Fruit fly (Drosophila melanogaster) whole organism, embryonic: Measurements from ENCODE around the gene Actn.

Source experiments
- Atf-2 ChIP-seq: fragments of 200-800 bp; sonication (Bioruptor generic); optimal IDR thresholded peaks from 2 replicates; lab custom pipeline; 2016; ENCODE audit warnings: missing biosample characterization, missing genetic modification characterization
- Awh ChIP-seq: fragments of 200-800 bp; sonication (Bioruptor generic); IDR thresholded peaks from 2 replicates; pipeline ENCODE4, ENCODE4 v1.3.6; 2022; ENCODE audit warnings: missing biosample characterization, missing genetic modification characterization
- Bgb ChIP-seq: fragments of 200-800 bp; sonication (Bioruptor generic); IDR thresholded peaks from 2 replicates; pipeline ENCODE4 v1.3.6; 2022; ENCODE audit warnings: missing biosample characterization, missing genetic modification characterization; ENCODE audit not compliant: partially characterized antibody
- CG10321 ChIP-seq: fragments of 200-800 bp; sonication (Bioruptor generic); IDR thresholded peaks from 2 replicates; pipeline ENCODE4 v1.3.6; 2022; ENCODE audit warnings: missing biosample characterization, missing genetic modification characterization
- CG10979 ChIP-seq: fragments of 200-800 bp; sonication (Bioruptor generic); optimal IDR thresholded peaks from 2 replicates; lab custom pipeline; 2018; ENCODE audit warnings: missing biosample characterization, mild to moderate bottlenecking, missing genetic modification characterization, moderate library complexity
- CG11093 ChIP-seq: fragments of 200-800 bp; sonication (Bioruptor generic); IDR thresholded peaks from 3 replicates; pipeline ENCODE4 v1.3.6; 2022; ENCODE audit warnings: missing biosample characterization, missing genetic modification characterization
- CG11560 ChIP-seq: fragments of 200-800 bp; sonication (Bioruptor generic); IDR thresholded peaks from 3 replicates; pipeline ENCODE4 v1.3.6; 2022; ENCODE audit warnings: missing biosample characterization, missing genetic modification characterization
- CG1233 ChIP-seq: fragments of 200-800 bp; sonication (Bioruptor generic); optimal IDR thresholded peaks from 4 replicates; lab custom pipeline; 2018; ENCODE audit warnings: missing biosample characterization, mild to moderate bottlenecking, missing genetic modification characterization
- CG14050 ChIP-seq: fragments of 200-800 bp; sonication (Bioruptor generic); IDR thresholded peaks from 3 replicates; pipeline ENCODE4 v1.3.6; 2022; ENCODE audit warnings: missing biosample characterization, missing genetic modification characterization
- CG1602 ChIP-seq: fragments of 200-800 bp; sonication (Bioruptor generic); optimal IDR thresholded peaks from 3 replicates; lab custom pipeline; 2016; ENCODE audit warnings: missing biosample characterization, missing genetic modification characterization
- CG17385 ChIP-seq: fragments of 200-800 bp; sonication (Bioruptor generic); optimal IDR thresholded peaks from 3 replicates; lab custom pipeline; 2018; ENCODE audit warnings: missing biosample characterization, mild to moderate bottlenecking, missing genetic modification characterization
- CG18764 ChIP-seq: fragments of 200-800 bp; sonication (Bioruptor generic); optimal IDR thresholded peaks from 3 replicates; lab custom pipeline; 2016; ENCODE audit warnings: missing biosample characterization, missing genetic modification characterization
- CG30431 ChIP-seq: fragments of 200-800 bp; sonication (Bioruptor generic); optimal IDR thresholded peaks from 2 replicates; lab custom pipeline; 2017; ENCODE audit warnings: missing biosample characterization, missing genetic modification characterization
- CG6654 ChIP-seq: fragments of 200-800 bp; sonication (Bioruptor generic); optimal IDR thresholded peaks from 2 replicates; lab custom pipeline; 2017; ENCODE audit warnings: missing biosample characterization, mild to moderate bottlenecking, missing genetic modification characterization
- CG7745 ChIP-seq: fragments of 200-800 bp; sonication (Bioruptor generic); optimal IDR thresholded peaks from 2 replicates; lab custom pipeline; 2018; ENCODE audit warnings: missing biosample characterization, mild to moderate bottlenecking, missing genetic modification characterization, moderate library complexity
- CG8478 ChIP-seq: fragments of >200 bp; optimal IDR thresholded peaks from 2 replicates; lab custom pipeline; 2018
- CG9727 ChIP-seq: fragments of 200-800 bp; sonication (Bioruptor generic); optimal IDR thresholded peaks from 3 replicates; lab custom pipeline; 2017; ENCODE audit warnings: missing biosample characterization, mild to moderate bottlenecking, missing genetic modification characterization
- CG9932 ChIP-seq: fragments of 200-800 bp; sonication (Bioruptor generic); IDR thresholded peaks from 2 replicates; pipeline ENCODE4 v1.3.6; 2022; ENCODE audit warnings: missing biosample characterization, missing genetic modification characterization
- CHES-1-like ChIP-seq: fragments of 200-800 bp; sonication (Bioruptor generic); optimal IDR thresholded peaks from 2 replicates; lab custom pipeline; 2016; ENCODE audit warnings: missing biosample characterization, missing genetic modification characterization
- D19B ChIP-seq: fragments of 200-800 bp; sonication (Bioruptor generic); optimal IDR thresholded peaks from 2 replicates; lab custom pipeline; 2017; ENCODE audit warnings: missing biosample characterization, mild to moderate bottlenecking, missing genetic modification characterization
- Dbx ChIP-seq: fragments of 200-800 bp; sonication (Bioruptor generic); IDR thresholded peaks from 3 replicates; pipeline ENCODE4 v1.3.6; 2022; ENCODE audit warnings: missing biosample characterization, missing genetic modification characterization
- E2f1 ChIP-seq: fragments of 200-800 bp; sonication (Bioruptor generic); IDR thresholded peaks from 2 replicates; pipeline ENCODE4 v1.3.6; 2022; ENCODE audit warnings: missing biosample characterization, missing genetic modification characterization
- Ets97D ChIP-seq: fragments of 200-800 bp; sonication (Bioruptor generic); optimal IDR thresholded peaks from 3 replicates; lab custom pipeline; 2016; ENCODE audit warnings: missing biosample characterization, missing genetic modification characterization
- Fer3 ChIP-seq: fragments of 200-800 bp; sonication (Bioruptor generic); optimal IDR thresholded peaks from 2 replicates; lab custom pipeline; 2018; ENCODE audit warnings: missing biosample characterization, mild to moderate bottlenecking, missing genetic modification characterization, moderate library complexity
- HmgZ ChIP-seq: fragments of 200-800 bp; sonication (Bioruptor generic); optimal IDR thresholded peaks from 2 replicates; lab custom pipeline; 2018; ENCODE audit warnings: missing biosample characterization, mild to moderate bottlenecking, missing genetic modification characterization
- Max ChIP-seq: fragments of 200-800 bp; sonication (Bioruptor generic); optimal IDR thresholded peaks from 2 replicates; lab custom pipeline; 2016; ENCODE audit warnings: missing biosample characterization, mild to moderate bottlenecking, missing genetic modification characterization
- Neu2 ChIP-seq: fragments of 200-800 bp; sonication (Bioruptor generic); optimal IDR thresholded peaks from 3 replicates; lab custom pipeline; 2016; ENCODE audit warnings: missing biosample characterization, missing genetic modification characterization, borderline replicate concordance
- Nf-YB ChIP-seq: fragments of 200-800 bp; sonication (Bioruptor generic); optimal IDR thresholded peaks from 3 replicates; lab custom pipeline; 2019; ENCODE audit warnings: missing biosample characterization, mild to moderate bottlenecking, missing genetic modification characterization, moderate library complexity
- Side ChIP-seq: fragments of 200-800 bp; sonication (Bioruptor generic); optimal IDR thresholded peaks from 2 replicates; lab custom pipeline; 2016; ENCODE audit warnings: missing biosample characterization, missing genetic modification characterization
- Six4 ChIP-seq: fragments of 200-800 bp; sonication (Bioruptor generic); optimal IDR thresholded peaks from 2 replicates; lab custom pipeline; 2016; ENCODE audit warnings: missing biosample characterization, missing genetic modification characterization
- Ssrp ChIP-seq: fragments of 200-800 bp; sonication (Bioruptor generic); optimal IDR thresholded peaks from 2 replicates; lab custom pipeline; 2018; ENCODE audit warnings: missing biosample characterization, mild to moderate bottlenecking, missing genetic modification characterization, moderate library complexity
- Stat92E ChIP-seq, 3 experiments: fragments of >200 bp in 2 of 3; fragments of 200-800 bp in 1 of 3; sonication (Bioruptor generic) in 1 of 3; optimal IDR thresholded peaks; 2 replicates each; lab custom pipeline; 2017 to 2019; ENCODE audit warnings: missing biosample characterization in 3 of 3, missing genetic modification characterization in 3 of 3, mild to moderate bottlenecking in 1 of 3, moderate library complexity in 1 of 3
- al ChIP-seq: fragments of 200-800 bp; sonication (Bioruptor generic); IDR thresholded peaks from 2 replicates; pipeline ENCODE4 v1.3.6; 2022; ENCODE audit warnings: missing biosample characterization, missing genetic modification characterization
- btn ChIP-seq: fragments of 200-800 bp; sonication (Bioruptor generic); optimal IDR thresholded peaks from 2 replicates; lab custom pipeline; 2016; ENCODE audit warnings: missing biosample characterization, missing genetic modification characterization
- cato ChIP-seq: fragments of 200-800 bp; sonication (Bioruptor generic); optimal IDR thresholded peaks from 2 replicates; lab custom pipeline; 2016; ENCODE audit warnings: missing biosample characterization, missing genetic modification characterization, borderline replicate concordance
- fd102C ChIP-seq: fragments of 200-800 bp; sonication (Bioruptor generic); optimal IDR thresholded peaks from 2 replicates; lab custom pipeline; 2018; ENCODE audit warnings: missing biosample characterization, mild to moderate bottlenecking, missing genetic modification characterization, moderate library complexity
- fd3F ChIP-seq: fragments of 200-800 bp; sonication (Bioruptor generic); optimal IDR thresholded peaks from 2 replicates; lab custom pipeline; 2018; ENCODE audit warnings: missing biosample characterization, mild to moderate bottlenecking, missing genetic modification characterization, moderate library complexity
- jigr1 ChIP-seq: fragments of 200-800 bp; sonication (Bioruptor generic); IDR thresholded peaks from 3 replicates; pipeline ENCODE4 v1.3.6; 2022; ENCODE audit warnings: missing biosample characterization, missing genetic modification characterization
- ken ChIP-seq: fragments of 200-800 bp; sonication (Bioruptor generic); IDR thresholded peaks from 3 replicates; pipeline ENCODE4 v1.3.6; 2022; ENCODE audit warnings: missing biosample characterization, missing genetic modification characterization
- kni ChIP-seq: fragments of 200-800 bp; sonication (Bioruptor generic); optimal IDR thresholded peaks from 3 replicates; lab custom pipeline; 2017; ENCODE audit warnings: mild to moderate bottlenecking, missing biosample characterization, missing genetic modification reagents, missing genetic modification characterization
- nerfin-1 ChIP-seq: fragments of 200-800 bp; sonication (Bioruptor generic); optimal IDR thresholded peaks from 3 replicates; lab custom pipeline; 2019; ENCODE audit warnings: missing biosample characterization, mild to moderate bottlenecking, missing genetic modification characterization, moderate library complexity
- otp ChIP-seq: fragments of 200-800 bp; sonication (Bioruptor generic); IDR thresholded peaks from 3 replicates; pipeline ENCODE4, ENCODE4 v1.3.6; 2022; ENCODE audit warnings: missing biosample characterization, missing genetic modification characterization
- phol ChIP-seq: fragments of 200-800 bp; sonication (Bioruptor generic); optimal IDR thresholded peaks from 3 replicates; lab custom pipeline; 2018; ENCODE audit warnings: missing biosample characterization, mild to moderate bottlenecking, missing genetic modification characterization, moderate library complexity
- pita ChIP-seq: fragments of 200-800 bp; sonication (Bioruptor generic); optimal IDR thresholded peaks from 2 replicates; lab custom pipeline; 2017; ENCODE audit warnings: missing biosample characterization, mild to moderate bottlenecking, missing genetic modification characterization
- seq ChIP-seq: fragments of 200-800 bp; sonication (Bioruptor generic); IDR thresholded peaks from 2 replicates; pipeline ENCODE4 v1.3.6; 2022; ENCODE audit warnings: missing biosample characterization, missing genetic modification characterization
- sqz ChIP-seq: fragments of 200-800 bp; sonication (Bioruptor generic); optimal IDR thresholded peaks from 3 replicates; lab custom pipeline; 2018; ENCODE audit warnings: missing biosample characterization, mild to moderate bottlenecking, missing genetic modification characterization
- stc ChIP-seq: fragments of 200-800 bp; sonication (Bioruptor generic); IDR thresholded peaks from 2 replicates; pipeline ENCODE4 v1.3.6; 2022; ENCODE audit warnings: missing biosample characterization, missing genetic modification characterization
- tin ChIP-seq: fragments of 200-800 bp; sonication (Bioruptor generic); optimal IDR thresholded peaks from 3 replicates; lab custom pipeline; 2016; ENCODE audit warnings: missing biosample characterization, missing genetic modification characterization
- tx ChIP-seq: fragments of 200-800 bp; sonication (Bioruptor generic); optimal IDR thresholded peaks from 2 replicates; lab custom pipeline; 2016; ENCODE audit warnings: missing biosample characterization, missing genetic modification characterization
- vfl ChIP-seq: fragments of 200-800 bp; sonication (Bioruptor generic); optimal IDR thresholded peaks from 2 replicates; lab custom pipeline; 2016; ENCODE audit warnings: missing biosample characterization, missing genetic modification characterization
- wor ChIP-seq: fragments of 200-800 bp; sonication (Bioruptor generic); IDR thresholded peaks from 2 replicates; pipeline ENCODE4 v1.3.6; 2022; ENCODE audit warnings: missing biosample characterization, missing genetic modification characterization

The Actn gene

dm6 chrX:2070708-2071063 is 28.6 kb upstream of the Actn start (continued):
- 0 out of 3 replicates have a peak, but pooled peaks have one; percentile 52 for TF ChIP-seq otp (GFP tag; lab: Robert Waterston, UW)
- TF ChIP-seq jigr1 (GFP tag; lab: Robert Waterston, UW): peak; percentile 11; the same call in 1 of the 3 replicates
- TF ChIP-seq Stat92E (GFP tag; optimal IDR thresholded peaks at IDR 0.05; lab: Kevin White, UChicago): no peak
- TF ChIP-seq stc: peak; percentile 47; the same call in 1 of the 2 replicates
- TF ChIP-seq CG14050: no peak
- no peak for TF ChIP-seq Ets97D
- peak; percentile 36 for TF ChIP-seq CHES-1-like (GFP tag; lab: Kevin White, UChicago)
- no peak for TF ChIP-seq cato (GFP tag; lab: Kevin White, UChicago)
- peak; percentile 49 for TF ChIP-seq phol (tag; lab: Kevin White, UChicago)
- TF ChIP-seq nerfin-1 (tag; lab: Kevin White, UChicago): peak; percentile 18
- peak; percentile 14 for TF ChIP-seq Six4
- peak; percentile 26 for TF ChIP-seq Atf-2
- TF ChIP-seq Bgb (GFP tag; lab: Robert Waterston, UW): no peak
- no peak for TF ChIP-seq Max (GFP tag; lab: Kevin White, UChicago)
- peak; percentile 62; the same call in 2 of the 3 replicates for TF ChIP-seq CG11093 (GFP tag; lab: Robert Waterston, UW)
- no peak for TF ChIP-seq Nf-YB (GFP tag; lab: Kevin White, UChicago)
- peak; percentile 16 for TF ChIP-seq CG30431 (GFP tag; lab: Kevin White, UChicago)
- no peak for TF ChIP-seq CG1233 (GFP tag; lab: Kevin White, UChicago)
- peak; percentile 41; the same call in 1 of the 2 replicates for TF ChIP-seq E2f1 (GFP tag; lab: Robert Waterston, UW)
- TF ChIP-seq Neu2: no peak
- no peak for TF ChIP-seq CG8478
- peak; percentile 76 for TF ChIP-seq Dbx (GFP tag; lab: Robert Waterston, UW)
- TF ChIP-seq CG10979: peak; percentile 43
- TF ChIP-seq wor (GFP tag; lab: Robert Waterston, UW): peak; percentile 34; the same call in 1 of the 2 replicates
- TF ChIP-seq Side (GFP tag; lab: Kevin White, UChicago): peak; percentile 76
- TF ChIP-seq Awh (GFP tag; lab: Robert Waterston, UW): no peak
- TF ChIP-seq sqz: no peak
- peak; percentile 52 for TF ChIP-seq tx (GFP tag; lab: Kevin White, UChicago)
- TF ChIP-seq CG9727 (GFP tag; lab: Kevin White, UChicago): peak; percentile 49
- TF ChIP-seq tin (GFP tag; lab: Kevin White, UChicago): peak; percentile 42
- TF ChIP-seq CG17385 (GFP tag; lab: Kevin White, UChicago): peak; percentile 53
- TF ChIP-seq btn (GFP tag; lab: Kevin White, UChicago): peak; percentile 15
- TF ChIP-seq D19B: peak; percentile 78
- TF ChIP-seq CG6654 (GFP tag; lab: Kevin White, UChicago): no peak
- no peak for TF ChIP-seq CG10321 (GFP tag; lab: Robert Waterston, UW)
- TF ChIP-seq Fer3 (tag; lab: Kevin White, UChicago): peak; percentile 58
- TF ChIP-seq CG11560 (tag; lab: Robert Waterston, UW): no peak
- peak; percentile 42 for TF ChIP-seq kni (GFP tag; lab: Kevin White, UChicago)
- no peak for TF ChIP-seq fd102C
- TF ChIP-seq al (GFP tag; lab: Robert Waterston, UW): peak; percentile 68
- TF ChIP-seq ken (GFP tag; lab: Robert Waterston, UW): 0 out of 3 replicates have a peak, but pooled peaks have one; percentile 50
- TF ChIP-seq seq: peak; percentile 66
- TF ChIP-seq CG7745 (tag; lab: Kevin White, UChicago): no peak
- TF ChIP-seq fd3F: peak; percentile 55
- peak; percentile 53 for TF ChIP-seq HmgZ
- no peak for TF ChIP-seq pita (GFP tag; lab: Kevin White, UChicago)
- peak; percentile 14 for TF ChIP-seq CG1602 (GFP tag; lab: Kevin White, UChicago)
- peak; percentile 19 for TF ChIP-seq Ssrp (tag; lab: Kevin White, UChicago)
- TF ChIP-seq vfl (GFP tag; lab: Kevin White, UChicago): no peak
- no peak for TF ChIP-seq CG18764 (GFP tag; lab: Kevin White, UChicago)
- peak; percentile 83 for TF ChIP-seq CG9932 (GFP tag; lab: Robert Waterston, UW)
